Fruit fly (Drosophila melanogaster): ENCODE results near the gene Obp8a.

DNA sequence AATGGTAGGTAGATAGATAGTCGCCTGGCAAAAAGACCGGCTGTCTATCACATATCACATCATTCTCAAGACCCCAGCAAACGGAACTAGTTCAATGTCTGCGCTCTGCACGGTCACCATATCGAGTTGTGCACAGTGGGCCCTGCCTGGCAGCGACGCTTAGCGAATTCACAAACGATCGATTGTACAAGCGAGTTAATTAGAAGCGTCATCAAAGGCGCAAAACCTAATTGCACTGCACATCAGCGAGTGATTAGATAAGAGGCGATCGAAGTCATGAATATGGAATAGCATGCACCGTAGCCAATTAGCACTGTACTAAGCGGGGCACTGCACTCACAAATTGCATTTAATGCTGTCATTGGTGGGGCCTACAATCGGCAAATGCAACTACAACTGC lies 5.8 kb downstream of the Obp8a start:
- TF ChIP-seq h (optimal IDR thresholded peaks at IDR 0.05): no peak
- no peak for TF ChIP-seq psq (optimal IDR thresholded peaks at IDR 0.05)
